Fruit fly (Drosophila melanogaster) whole organism, embryonic: ENCODE data around the gene mib1.
A peak's percentile ranks its signal among the peaks of the same experiment; 100 is the strongest.

Experiments
- Ada2b ChIP-seq: fragments of 200-800 bp; sonication (Bioruptor generic); IDR thresholded peaks from 2 replicates; pipeline ENCODE4 v1.3.6; 2022; ENCODE audit warnings: missing biosample characterization, missing genetic modification characterization
- CG12104 ChIP-seq: fragments of 200-800 bp; sonication (Bioruptor generic); optimal IDR thresholded peaks from 3 replicates; lab custom pipeline; 2016; ENCODE audit warnings: missing biosample characterization, missing genetic modification characterization
- CG16815 ChIP-seq: fragments of 200-800 bp; sonication (Bioruptor generic); optimal IDR thresholded peaks from 3 replicates; lab custom pipeline; 2017; ENCODE audit warnings: missing biosample characterization, mild to moderate bottlenecking, missing genetic modification characterization
- CG34376 ChIP-seq: fragments of 200-800 bp; sonication (Bioruptor generic); optimal IDR thresholded peaks from 2 replicates; lab custom pipeline; 2018; ENCODE audit warnings: missing biosample characterization, mild to moderate bottlenecking, missing genetic modification characterization
- CG6683 ChIP-seq: fragments of 200-800 bp; sonication (Bioruptor generic); optimal IDR thresholded peaks from 2 replicates; lab custom pipeline; 2017; ENCODE audit warnings: missing biosample characterization, mild to moderate bottlenecking, missing genetic modification characterization, missing genetic modification reagents
- CG6813 ChIP-seq: fragments of 200-800 bp; sonication (Bioruptor generic); optimal IDR thresholded peaks from 2 replicates; lab custom pipeline; 2017; ENCODE audit warnings: missing biosample characterization, missing genetic modification characterization, mild to moderate bottlenecking, moderate library complexity, missing genetic modification reagents
- CG7556 ChIP-seq: fragments of 200-800 bp; sonication (Bioruptor generic); optimal IDR thresholded peaks from 2 replicates; lab custom pipeline; 2017; ENCODE audit warnings: missing biosample characterization, mild to moderate bottlenecking, missing genetic modification characterization
- CG8388 ChIP-seq: fragments of 200-800 bp; sonication (Bioruptor generic); optimal IDR thresholded peaks from 2 replicates; lab custom pipeline; 2019; ENCODE audit warnings: missing biosample characterization, mild to moderate bottlenecking, missing genetic modification characterization, moderate library complexity
- CG8478 ChIP-seq: fragments of >200 bp; optimal IDR thresholded peaks from 2 replicates; lab custom pipeline; 2018
- CG9609 ChIP-seq: fragments of 200-800 bp; sonication (Bioruptor generic); optimal IDR thresholded peaks from 3 replicates; lab custom pipeline; 2016; ENCODE audit warnings: missing biosample characterization, missing genetic modification characterization
- Camta ChIP-seq: fragments of 200-800 bp; sonication (Bioruptor generic); optimal IDR thresholded peaks from 2 replicates; lab custom pipeline; 2016; ENCODE audit warnings: missing biosample characterization, missing genetic modification characterization
- CrebB ChIP-seq: fragments of 200-800 bp; sonication (Bioruptor generic); optimal IDR thresholded peaks from 3 replicates; lab custom pipeline; 2018; ENCODE audit warnings: missing biosample characterization, mild to moderate bottlenecking, missing genetic modification characterization
- D ChIP-seq, 2 experiments: fragments of 200-800 bp in 1 of 2; fragments of >200 bp in 1 of 2; sonication (Bioruptor generic) in 1 of 2; optimal IDR thresholded peaks; 2 replicates in 1 of 2; 3 replicates in 1 of 2; lab custom pipeline; 2017; ENCODE audit warnings: mild to moderate bottlenecking in 1 of 2, missing biosample characterization in 1 of 2, missing genetic modification characterization in 1 of 2, missing genetic modification reagents in 1 of 2
- Dfd ChIP-seq, 2 experiments: fragments of >200 bp; optimal IDR thresholded peaks; 2 replicates each; lab custom pipeline; 2017; ENCODE audit warnings: missing biosample characterization in 2 of 2, missing genetic modification characterization in 2 of 2
- GATAe ChIP-seq: fragments of 200-800 bp; sonication (Bioruptor generic); conservative IDR thresholded peaks from 2 replicates; pipeline ENCODE4 v1.3.6; 2022; ENCODE audit warnings: missing biosample characterization, missing genetic modification characterization
- Gsc ChIP-seq: fragments of 200-800 bp; sonication (Bioruptor generic); IDR thresholded peaks from 2 replicates; pipeline ENCODE4 v1.3.6; 2022; ENCODE audit warnings: missing biosample characterization, missing genetic modification characterization
- Hand ChIP-seq: fragments of 200-800 bp; sonication (Bioruptor generic); optimal IDR thresholded peaks from 2 replicates; lab custom pipeline; 2017; ENCODE audit warnings: mild to moderate bottlenecking, missing biosample characterization, missing genetic modification reagents, missing genetic modification characterization
- Hr39 ChIP-seq: fragments of >200 bp; optimal IDR thresholded peaks from 2 replicates; lab custom pipeline; 2017
- Lim3 ChIP-seq: fragments of 200-800 bp; sonication (Bioruptor generic); IDR thresholded peaks from 2 replicates; pipeline ENCODE4 v1.3.6; 2022; ENCODE audit warnings: missing biosample characterization, missing genetic modification characterization
- NK7.1 ChIP-seq: fragments of 200-800 bp; sonication (Bioruptor generic); optimal IDR thresholded peaks from 3 replicates; lab custom pipeline; 2016; ENCODE audit warnings: missing biosample characterization, missing genetic modification characterization
- Neu2 ChIP-seq: fragments of 200-800 bp; sonication (Bioruptor generic); optimal IDR thresholded peaks from 3 replicates; lab custom pipeline; 2016; ENCODE audit warnings: missing biosample characterization, missing genetic modification characterization, borderline replicate concordance
- Nf-YC ChIP-seq: fragments of 200-800 bp; optimal IDR thresholded peaks from 3 replicates; lab custom pipeline; 2019; ENCODE audit warnings: missing biosample characterization, mild to moderate bottlenecking, missing genetic modification characterization, moderate library complexity
- Sox102F ChIP-seq: fragments of 200-800 bp; sonication (Bioruptor generic); optimal IDR thresholded peaks from 2 replicates; lab custom pipeline; 2018; ENCODE audit warnings: missing biosample characterization, mild to moderate bottlenecking, missing genetic modification characterization, moderate library complexity
- Stat92E ChIP-seq, 3 experiments: fragments of >200 bp in 2 of 3; fragments of 200-800 bp in 1 of 3; sonication (Bioruptor generic) in 1 of 3; optimal IDR thresholded peaks; 2 replicates each; lab custom pipeline; 2017 to 2019; ENCODE audit warnings: missing biosample characterization in 3 of 3, missing genetic modification characterization in 3 of 3, mild to moderate bottlenecking in 1 of 3, moderate library complexity in 1 of 3
- Trl ChIP-seq, 3 experiments: fragments of >200 bp in 2 of 3; fragments of 200-800 bp in 1 of 3; sonication (Bioruptor generic) in 1 of 3; optimal IDR thresholded peaks; 2 replicates in 1 of 3; 3 replicates in 2 of 3; lab custom pipeline; 2016 to 2017; ENCODE audit warnings: missing biosample characterization in 1 of 3, missing genetic modification characterization in 1 of 3
- YL-1 ChIP-seq: fragments of 200-800 bp; sonication (Bioruptor generic); optimal IDR thresholded peaks from 3 replicates; lab custom pipeline; 2017; ENCODE audit warnings: missing biosample characterization, mild to moderate bottlenecking, missing genetic modification characterization
- bcd ChIP-seq: fragments of 200-800 bp; sonication (Bioruptor generic); optimal IDR thresholded peaks from 2 replicates; lab custom pipeline; 2017; ENCODE audit warnings: missing biosample characterization, mild to moderate bottlenecking, missing genetic modification characterization
- bsh ChIP-seq, 2 experiments: fragments of 200-800 bp; sonication (Bioruptor generic); optimal IDR thresholded peaks; 2 replicates each; lab custom pipeline; 2017 to 2018; ENCODE audit warnings: mild to moderate bottlenecking in 2 of 2, missing biosample characterization in 2 of 2, missing genetic modification characterization in 2 of 2, moderate library complexity in 1 of 2
- chif ChIP-seq, 2 experiments: fragments of 200-800 bp; sonication (Bioruptor generic); optimal IDR thresholded peaks; 3 replicates each; lab custom pipeline; 2016; ENCODE audit warnings: missing biosample characterization in 2 of 2, missing genetic modification characterization in 2 of 2
- corto ChIP-seq: fragments of 200-800 bp; sonication (Bioruptor generic); optimal IDR thresholded peaks from 2 replicates; lab custom pipeline; 2016; ENCODE audit warnings: missing biosample characterization, mild to moderate bottlenecking, missing genetic modification characterization, moderate library complexity
- eve ChIP-seq, 2 experiments: fragments of >200 bp; optimal IDR thresholded peaks; 2 replicates each; lab custom pipeline; 2017; ENCODE audit warnings: missing biosample characterization in 2 of 2, missing genetic modification characterization in 2 of 2
- fd102C ChIP-seq: fragments of 200-800 bp; sonication (Bioruptor generic); optimal IDR thresholded peaks from 2 replicates; lab custom pipeline; 2018; ENCODE audit warnings: missing biosample characterization, mild to moderate bottlenecking, missing genetic modification characterization, moderate library complexity
- insv ChIP-seq, 2 experiments: fragments of 200-800 bp; sonication (Bioruptor generic); optimal IDR thresholded peaks; 3 replicates each; lab custom pipeline; 2016 to 2018; ENCODE audit warnings: missing biosample characterization in 2 of 2, missing genetic modification characterization in 2 of 2
- kah ChIP-seq: fragments of 200-800 bp; sonication (Bioruptor generic); optimal IDR thresholded peaks from 2 replicates; lab custom pipeline; 2018; ENCODE audit warnings: missing biosample characterization, mild to moderate bottlenecking, missing genetic modification characterization
- kay ChIP-seq: fragments of 200-800 bp; sonication (Bioruptor generic); optimal IDR thresholded peaks from 2 replicates; lab custom pipeline; 2016; ENCODE audit warnings: missing biosample characterization, missing genetic modification characterization
- kni ChIP-seq: fragments of 200-800 bp; sonication (Bioruptor generic); optimal IDR thresholded peaks from 3 replicates; lab custom pipeline; 2017; ENCODE audit warnings: mild to moderate bottlenecking, missing biosample characterization, missing genetic modification reagents, missing genetic modification characterization
- knrl ChIP-seq: fragments of 200-800 bp; sonication (Bioruptor generic); IDR thresholded peaks from 3 replicates; pipeline ENCODE4 v1.3.6; 2022; ENCODE audit warnings: missing biosample characterization, missing genetic modification characterization; ENCODE audit not compliant: partially characterized antibody
- nau ChIP-seq: fragments of 200-800 bp; sonication (Bioruptor generic); optimal IDR thresholded peaks from 3 replicates; lab custom pipeline; 2017; ENCODE audit warnings: missing biosample characterization, mild to moderate bottlenecking, missing genetic modification characterization, missing genetic modification reagents
- nom ChIP-seq: fragments of 200-800 bp; sonication (Bioruptor generic); optimal IDR thresholded peaks from 2 replicates; lab custom pipeline; 2017; ENCODE audit warnings: missing biosample characterization, missing genetic modification characterization, mild to moderate bottlenecking, moderate library complexity, missing genetic modification reagents
- pan ChIP-seq, 4 experiments: fragments of >200 bp in 3 of 4; fragments of 200-800 bp in 1 of 4; sonication (Bioruptor generic) in 1 of 4; optimal IDR thresholded peaks in 3 of 4; IDR thresholded peaks in 1 of 4; 2 replicates each; pipeline versions ENCODE4 v1.3.6 to Lab custom; 2017 to 2022; ENCODE audit warnings: missing biosample characterization in 2 of 4, missing genetic modification characterization in 2 of 4, mixed read lengths in 1 of 4
- pros ChIP-seq: fragments of 200-800 bp; sonication (Bioruptor generic); optimal IDR thresholded peaks from 3 replicates; lab custom pipeline; 2019; ENCODE audit warnings: missing biosample characterization, mild to moderate bottlenecking, missing genetic modification characterization, moderate library complexity
- psq ChIP-seq: fragments of 200-800 bp; sonication (Bioruptor generic); optimal IDR thresholded peaks from 2 replicates; lab custom pipeline; 2017; ENCODE audit warnings: missing biosample characterization, missing genetic modification characterization
- sc ChIP-seq, 3 experiments: fragments of >200 bp in 2 of 3; fragments of 200-800 bp in 1 of 3; sonication (Bioruptor generic) in 1 of 3; optimal IDR thresholded peaks; 2 replicates in 2 of 3; 3 replicates in 1 of 3; lab custom pipeline; 2017; ENCODE audit warnings: mild to moderate bottlenecking in 1 of 3, missing biosample characterization in 1 of 3, missing genetic modification characterization in 1 of 3, missing genetic modification reagents in 1 of 3
- scrt ChIP-seq: fragments of 200-800 bp; sonication (Bioruptor generic); optimal IDR thresholded peaks from 2 replicates; lab custom pipeline; 2018; ENCODE audit warnings: missing biosample characterization, mild to moderate bottlenecking, missing genetic modification characterization, moderate library complexity
- tll ChIP-seq, 2 experiments: fragments of 200-800 bp in 1 of 2; fragments of >200 bp in 1 of 2; sonication (Bioruptor generic) in 1 of 2; optimal IDR thresholded peaks; 2 replicates each; lab custom pipeline; 2017 to 2019; ENCODE audit warnings: missing biosample characterization in 2 of 2, missing genetic modification characterization in 2 of 2, mild to moderate bottlenecking in 1 of 2, moderate library complexity in 1 of 2

mib1 gene

DNA sequence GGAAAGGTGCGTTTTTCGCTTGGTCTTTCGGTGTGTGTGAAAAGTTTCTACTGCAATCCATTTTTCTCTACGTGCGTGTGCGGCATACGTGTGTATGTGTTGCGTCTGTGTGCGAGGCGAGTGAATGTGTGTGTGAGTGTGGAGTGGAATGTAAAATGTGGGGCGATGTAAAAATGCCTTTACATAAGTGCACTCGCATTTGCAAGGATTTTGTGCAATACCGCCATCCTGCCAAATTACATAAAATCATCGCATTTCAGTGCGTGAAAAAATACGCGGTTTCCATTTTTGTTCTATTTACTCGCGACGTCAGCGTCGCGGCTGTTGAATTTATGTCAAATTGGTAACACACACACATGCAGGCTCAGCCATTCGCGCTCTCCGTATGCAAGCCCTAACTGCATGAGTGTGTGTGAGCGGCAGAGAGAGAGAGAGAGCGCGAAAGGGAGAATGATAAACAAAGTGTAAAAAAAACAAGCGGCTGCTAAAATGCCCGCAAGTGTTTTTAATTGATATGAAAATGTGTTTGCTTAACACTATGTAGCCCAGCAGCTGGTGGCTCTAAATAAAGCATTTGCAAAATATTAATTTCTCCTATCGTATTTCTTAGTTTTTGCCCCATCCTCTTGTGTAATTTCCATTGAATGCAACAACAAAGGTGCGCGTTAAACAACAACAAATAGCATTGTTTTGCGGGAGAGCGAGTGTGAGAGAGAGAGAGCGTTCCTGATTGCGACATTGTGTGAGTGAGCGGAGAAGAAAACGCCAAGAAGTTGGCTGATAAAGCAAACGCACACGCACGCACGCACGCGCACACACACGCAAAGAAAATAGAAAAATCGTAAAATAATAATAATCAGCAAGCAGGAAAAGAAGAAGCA lies 40.8 kb upstream of the mib1 start:
- TF ChIP-seq corto (GFP tag; lab: Kevin White, UChicago) (peak; percentile 26), D (optimal IDR thresholded peaks at IDR 0.05; lab: Kevin White, UChicago) (peak; percentile 80), D (GFP tag; optimal IDR thresholded peaks at IDR 0.05; lab: Kevin White, UChicago) (peak; percentile 25), Lim3 (GFP tag; lab: Robert Waterston, UW) (no peak), CG8388 (GFP tag; lab: Kevin White, UChicago) (no peak), Ada2b (GFP tag; lab: Robert Waterston, UW) (no peak), fd102C (GFP tag; lab: Kevin White, UChicago) (no peak), Hr39 (lab: Kevin White, UChicago) (peak; percentile 95), chif (GFP tag; optimal IDR thresholded peaks at IDR 0.05; lab: Kevin White, UChicago) (no peak), CrebB (tag; lab: Kevin White, UChicago) (peak; percentile 9), bcd (GFP tag; lab: Kevin White, UChicago) (no peak), NK7.1 (GFP tag; lab: Kevin White, UChicago) (no peak), kay (GFP tag; lab: Kevin White, UChicago) (no peak), scrt (GFP tag; lab: Kevin White, UChicago) (peak; percentile 2), kah (GFP tag; lab: Kevin White, UChicago) (peak; percentile 39), Sox102F (GFP tag; lab: Kevin White, UChicago) (peak; percentile 20), Camta (GFP tag; lab: Kevin White, UChicago) (no peak), knrl (GFP tag; lab: Robert Waterston, UW) (peak; percentile 33; the same call in 2 of the 3 replicates), CG16815 (GFP tag; lab: Kevin White, UChicago) (no peak), Trl (optimal IDR thresholded peaks at IDR 0.05; lab: Kevin White, UChicago) (peak; percentile 88 to 99), Trl (GFP tag; optimal IDR thresholded peaks at IDR 0.05; lab: Kevin White, UChicago) (peak; percentile 37), tll (GFP tag; optimal IDR thresholded peaks at IDR 0.05; lab: Kevin White, UChicago) (peak in 1 of 2 experiments; percentile 83), CG9609 (GFP tag; lab: Kevin White, UChicago) (no peak), sc (optimal IDR thresholded peaks at IDR 0.05; lab: Kevin White, UChicago) (no peak), sc (GFP tag; optimal IDR thresholded peaks at IDR 0.05; lab: Kevin White, UChicago) (no peak), bsh (GFP tag; optimal IDR thresholded peaks at IDR 0.05; lab: Kevin White, UChicago) (peak in 1 of 2 experiments; percentile 18), Nf-YC (peak; percentile 13), nom (peak; percentile 36), psq (GFP tag; lab: Kevin White, UChicago) (peak; percentile 18), Stat92E (GFP tag; optimal IDR thresholded peaks at IDR 0.05; lab: Kevin White, UChicago) (peak in 1 of 3 experiments; percentile 91), CG6813 (GFP tag; lab: Kevin White, UChicago) (peak; percentile 45), GATAe (GFP tag; lab: Robert Waterston, UW) (peak; percentile 17; the same call in 1 of the 2 replicates), CG7556 (peak; percentile 11), Neu2 (no peak), Dfd (GFP tag; optimal IDR thresholded peaks at IDR 0.05; lab: Kevin White, UChicago) (peak; percentile 4 to 96), pan (optimal IDR thresholded peaks at IDR 0.05; lab: Kevin White, UChicago) (no peak), pan (GFP tag; optimal IDR thresholded peaks at IDR 0.05 in 1 of 2, IDR thresholded peaks at IDR 0.05 in 1 of 2) (peak in 1 of 2 experiments; percentile 59), kni (GFP tag; lab: Kevin White, UChicago) (peak; percentile 87), YL-1 (GFP tag; lab: Kevin White, UChicago) (peak; percentile 12), insv (GFP tag; optimal IDR thresholded peaks at IDR 0.05; lab: Kevin White, UChicago) (no peak), eve (GFP tag; optimal IDR thresholded peaks at IDR 0.05; lab: Kevin White, UChicago) (peak in 1 of 2 experiments; percentile 59), Hand (GFP tag; lab: Kevin White, UChicago) (peak; percentile 17), Gsc (GFP tag; lab: Robert Waterston, UW) (no peak), CG8478 (lab: Kevin White, UChicago) (peak; percentile 99), pros (peak; percentile 89), CG34376 (GFP tag; lab: Kevin White, UChicago) (peak; percentile 12), CG6683 (GFP tag; lab: Kevin White, UChicago) (peak; percentile 13), nau (GFP tag; lab: Kevin White, UChicago) (peak; percentile 41), CG12104 (GFP tag; lab: Kevin White, UChicago) (peak; percentile 6)
